Fruit fly (Drosophila melanogaster) ovary, adult (tissue): ENCODE data around the gene PXo.
A peak's percentile ranks its signal among the peaks of the same experiment; 100 is the strongest.

Source experiments
- CG17801 ChIP-seq: fragments of 200-800 bp; optimal IDR thresholded peaks from 2 replicates; lab custom pipeline; 2019; ENCODE audit warnings: missing biosample characterization, mild to moderate bottlenecking, missing genetic modification characterization, moderate library complexity; ENCODE audit not compliant: partially characterized antibody

PXo gene

dm6 chr3L:5882209-5882403 lies 39.0 kb downstream of the PXo start, which contains the start of gene CG13287:
Gene CG13287, plus strand, starts transcription at chr3L:5882304.
- no peak for TF ChIP-seq CG17801 (GFP tag; lab: Kevin White, UChicago)

dm6 chr3L:5881310-5882208 lies 39.6 kb downstream of the PXo start:
- no peak for TF ChIP-seq CG17801 (GFP tag; lab: Kevin White, UChicago)

- TF ChIP-seq CG17801 (GFP tag; lab: Kevin White, UChicago), result no peak
Observed at dm6 chr3L:5878734-5879291, 42.3 kb downstream of the PXo start.

- no peak for TF ChIP-seq CG17801 (GFP tag; lab: Kevin White, UChicago)
Observed at dm6 chr3L:5873011-5873410, 48.1 kb downstream of the PXo start, which contains the start of gene CG18586. Gene CG18586, plus strand, starts transcription at chr3L:5873311.

dm6 chr3L:5871201-5871600 lies 49.9 kb downstream of the PXo start, which contains the start of gene CG5568:
Gene CG5568, plus strand, starts transcription at chr3L:5871501.
- no peak for TF ChIP-seq CG17801 (GFP tag; lab: Kevin White, UChicago)

- peak; percentile 69 for TF ChIP-seq CG17801 (GFP tag; lab: Kevin White, UChicago)
Observed at dm6 chr3L:5869614-5870204, 51.4 kb downstream of the PXo start.
